Fruit fly (Drosophila melanogaster) whole organism, embryonic: ENCODE measurements around the gene CG8136.

Experiments
- Antp ChIP-seq: fragments of 200-800 bp; sonication (Bioruptor generic); optimal IDR thresholded peaks from 3 replicates; lab custom pipeline; 2016; ENCODE audit warnings: missing biosample characterization, missing genetic modification characterization
- CG11093 ChIP-seq: fragments of 200-800 bp; sonication (Bioruptor generic); IDR thresholded peaks from 3 replicates; pipeline ENCODE4 v1.3.6; 2022; ENCODE audit warnings: missing biosample characterization, missing genetic modification characterization
- CG11247 ChIP-seq: fragments of 200-800 bp; sonication (Bioruptor generic); IDR thresholded peaks from 2 replicates; pipeline ENCODE4 v1.3.6; 2022; ENCODE audit warnings: missing biosample characterization, missing genetic modification characterization
- CG12744 ChIP-seq: fragments of 200-800 bp; sonication (Bioruptor generic); optimal IDR thresholded peaks from 2 replicates; lab custom pipeline; 2016; ENCODE audit warnings: missing biosample characterization, missing genetic modification characterization
- CG14710 ChIP-seq: fragments of 200-800 bp; sonication (Bioruptor generic); optimal IDR thresholded peaks from 3 replicates; lab custom pipeline; 2019; ENCODE audit warnings: missing biosample characterization, mild to moderate bottlenecking, missing genetic modification characterization, moderate library complexity
- CG16815 ChIP-seq: fragments of 200-800 bp; sonication (Bioruptor generic); optimal IDR thresholded peaks from 3 replicates; lab custom pipeline; 2017; ENCODE audit warnings: missing biosample characterization, mild to moderate bottlenecking, missing genetic modification characterization
- CG16863 ChIP-seq: fragments of 200-800 bp; sonication (Bioruptor generic); optimal IDR thresholded peaks from 3 replicates; lab custom pipeline; 2016; ENCODE audit warnings: missing biosample characterization, missing genetic modification characterization
- CG17359 ChIP-seq: fragments of 200-800 bp; sonication (Bioruptor generic); optimal IDR thresholded peaks from 3 replicates; lab custom pipeline; 2018; ENCODE audit warnings: missing biosample characterization, mild to moderate bottlenecking, missing genetic modification characterization, moderate library complexity
- CG17802 ChIP-seq: fragments of 200-800 bp; sonication (Bioruptor generic); optimal IDR thresholded peaks from 2 replicates; lab custom pipeline; 2018; ENCODE audit warnings: missing biosample characterization, mild to moderate bottlenecking, missing genetic modification characterization, moderate library complexity
- CG2678 ChIP-seq: fragments of 200-800 bp; sonication (Bioruptor generic); optimal IDR thresholded peaks from 3 replicates; lab custom pipeline; 2019; ENCODE audit warnings: missing biosample characterization, mild to moderate bottlenecking, missing genetic modification characterization, moderate library complexity
- CG30431 ChIP-seq: fragments of 200-800 bp; sonication (Bioruptor generic); optimal IDR thresholded peaks from 2 replicates; lab custom pipeline; 2017; ENCODE audit warnings: missing biosample characterization, missing genetic modification characterization
- CG31388 ChIP-seq: fragments of 200-800 bp; sonication (Bioruptor generic); optimal IDR thresholded peaks from 2 replicates; lab custom pipeline; 2016; ENCODE audit warnings: missing biosample characterization, missing genetic modification characterization
- CG32532 ChIP-seq: fragments of 200-800 bp; sonication (Bioruptor generic); IDR thresholded peaks from 2 replicates; pipeline ENCODE4 v1.3.6; 2022; ENCODE audit warnings: missing biosample characterization, missing genetic modification characterization
- CG32772 ChIP-seq: fragments of 200-800 bp; sonication (Bioruptor generic); IDR thresholded peaks from 2 replicates; pipeline ENCODE4 v1.3.6; 2022; ENCODE audit warnings: missing biosample characterization, missing genetic modification characterization
- CG4404 ChIP-seq: fragments of 200-800 bp; sonication (Bioruptor generic); IDR thresholded peaks from 2 replicates; pipeline ENCODE4 v1.3.6; 2022; ENCODE audit warnings: missing biosample characterization, missing genetic modification characterization
- CG4820 ChIP-seq: fragments of 200-800 bp; sonication (Bioruptor generic); optimal IDR thresholded peaks from 3 replicates; lab custom pipeline; 2016; ENCODE audit warnings: missing biosample characterization, missing genetic modification characterization
- CG6175 ChIP-seq: fragments of 200-800 bp; sonication (Bioruptor generic); IDR thresholded peaks from 3 replicates; pipeline ENCODE4 v1.3.6; 2022; ENCODE audit warnings: missing biosample characterization, missing genetic modification characterization
- CG6254 ChIP-seq: fragments of 200-800 bp; sonication (Bioruptor generic); optimal IDR thresholded peaks from 3 replicates; lab custom pipeline; 2017; ENCODE audit warnings: mild to moderate bottlenecking, missing biosample characterization, missing genetic modification reagents, missing genetic modification characterization
- CG7839 ChIP-seq: fragments of 200-800 bp; sonication (Bioruptor generic); optimal IDR thresholded peaks from 3 replicates; lab custom pipeline; 2018; ENCODE audit warnings: missing biosample characterization, mild to moderate bottlenecking, missing genetic modification characterization, moderate library complexity
- CG8478 ChIP-seq: fragments of >200 bp; optimal IDR thresholded peaks from 2 replicates; lab custom pipeline; 2018
- CrebB ChIP-seq: fragments of 200-800 bp; sonication (Bioruptor generic); optimal IDR thresholded peaks from 3 replicates; lab custom pipeline; 2018; ENCODE audit warnings: missing biosample characterization, mild to moderate bottlenecking, missing genetic modification characterization
- Dek ChIP-seq: fragments of 200-800 bp; sonication (Bioruptor generic); optimal IDR thresholded peaks from 3 replicates; lab custom pipeline; 2019; ENCODE audit warnings: missing biosample characterization, mild to moderate bottlenecking, missing genetic modification characterization, moderate library complexity
- Doc3 ChIP-seq: fragments of 200-800 bp; sonication (Bioruptor generic); IDR thresholded peaks from 3 replicates; pipeline ENCODE4 v1.3.6; 2022; ENCODE audit warnings: missing biosample characterization, missing genetic modification characterization; ENCODE audit not compliant: partially characterized antibody
- HHEX ChIP-seq: fragments of 200-800 bp; sonication (Bioruptor generic); optimal IDR thresholded peaks from 3 replicates; lab custom pipeline; 2017; ENCODE audit warnings: missing biosample characterization, mild to moderate bottlenecking, missing genetic modification characterization, missing genetic modification reagents
- HmgZ ChIP-seq: fragments of 200-800 bp; sonication (Bioruptor generic); optimal IDR thresholded peaks from 2 replicates; lab custom pipeline; 2018; ENCODE audit warnings: missing biosample characterization, mild to moderate bottlenecking, missing genetic modification characterization
- Jarid2 ChIP-seq: fragments of 200-800 bp; sonication (Bioruptor generic); optimal IDR thresholded peaks from 3 replicates; lab custom pipeline; 2017; ENCODE audit warnings: mild to moderate bottlenecking, missing biosample characterization, missing genetic modification reagents, missing genetic modification characterization
- MTF-1 ChIP-seq: fragments of 200-800 bp; sonication (Bioruptor generic); optimal IDR thresholded peaks from 2 replicates; lab custom pipeline; 2018; ENCODE audit warnings: missing biosample characterization, mild to moderate bottlenecking, missing genetic modification characterization, borderline replicate concordance
- Mad ChIP-seq: fragments of 200-800 bp; sonication (Bioruptor generic); optimal IDR thresholded peaks from 2 replicates; lab custom pipeline; 2016; ENCODE audit warnings: missing biosample characterization, missing genetic modification characterization
- Opbp ChIP-seq: fragments of 200-800 bp; sonication (Bioruptor generic); IDR thresholded peaks from 3 replicates; pipeline ENCODE4 v1.3.6; 2022; ENCODE audit warnings: missing biosample characterization, missing genetic modification characterization; ENCODE audit not compliant: partially characterized antibody
- PHDP ChIP-seq: fragments of 200-800 bp; sonication (Bioruptor generic); optimal IDR thresholded peaks from 3 replicates; lab custom pipeline; 2018; ENCODE audit warnings: missing biosample characterization, mild to moderate bottlenecking, missing genetic modification characterization, moderate library complexity
- Ptx1 ChIP-seq: fragments of 200-800 bp; sonication (Bioruptor generic); IDR thresholded peaks from 2 replicates; pipeline ENCODE4 v1.3.6; 2022; ENCODE audit warnings: missing biosample characterization, missing genetic modification characterization
- Sox102F ChIP-seq: fragments of 200-800 bp; sonication (Bioruptor generic); optimal IDR thresholded peaks from 2 replicates; lab custom pipeline; 2018; ENCODE audit warnings: missing biosample characterization, mild to moderate bottlenecking, missing genetic modification characterization, moderate library complexity
- ap ChIP-seq: fragments of 200-800 bp; sonication (Bioruptor generic); IDR thresholded peaks from 2 replicates; pipeline ENCODE4 v1.3.6; 2022; ENCODE audit warnings: missing biosample characterization, missing genetic modification characterization
- chinmo ChIP-seq: fragments of 200-800 bp; sonication (Bioruptor generic); IDR thresholded peaks from 4 replicates; pipeline ENCODE4 v1.3.6; 2022; ENCODE audit warnings: missing biosample characterization, missing genetic modification characterization; ENCODE audit not compliant: partially characterized antibody
- cwo ChIP-seq: fragments of 200-800 bp; sonication (Bioruptor generic); optimal IDR thresholded peaks from 3 replicates; lab custom pipeline; 2017; ENCODE audit warnings: missing biosample characterization, missing genetic modification characterization, mild to moderate bottlenecking, moderate library complexity, missing genetic modification reagents
- dysf ChIP-seq: fragments of 200-800 bp; sonication (Bioruptor generic); IDR thresholded peaks from 3 replicates; pipeline ENCODE4 v1.3.6; 2022; ENCODE audit warnings: missing biosample characterization, missing genetic modification characterization
- emc ChIP-seq: fragments of 200-800 bp; sonication (Bioruptor generic); optimal IDR thresholded peaks from 2 replicates; lab custom pipeline; 2016; ENCODE audit warnings: missing biosample characterization, missing genetic modification characterization
- esg ChIP-seq: fragments of 200-800 bp; sonication (Bioruptor generic); conservative IDR thresholded peaks from 2 replicates; pipeline ENCODE4 v1.3.6; 2022; ENCODE audit warnings: missing biosample characterization, missing genetic modification characterization
- eyg ChIP-seq: fragments of 200-800 bp; sonication (Bioruptor generic); optimal IDR thresholded peaks from 3 replicates; lab custom pipeline; 2016; ENCODE audit warnings: missing biosample characterization, missing genetic modification characterization
- gce ChIP-seq: fragments of 200-800 bp; sonication (Bioruptor generic); IDR thresholded peaks from 3 replicates; pipeline ENCODE4 v1.3.6; 2022; ENCODE audit warnings: missing biosample characterization, missing genetic modification characterization
- hkb ChIP-seq, 2 experiments: fragments of 200-800 bp in 1 of 2; fragments of >200 bp in 1 of 2; sonication (Bioruptor generic) in 1 of 2; IDR thresholded peaks in 1 of 2; optimal IDR thresholded peaks in 1 of 2; 2 replicates each; pipeline versions ENCODE4 v1.3.6 to Lab custom; 2017 to 2022; ENCODE audit warnings: missing biosample characterization in 1 of 2, missing genetic modification characterization in 1 of 2
- klu ChIP-seq: fragments of 200-800 bp; sonication (Bioruptor generic); IDR thresholded peaks from 2 replicates; pipeline ENCODE4 v1.3.6; 2022; ENCODE audit warnings: missing biosample characterization, missing genetic modification characterization
- nom ChIP-seq: fragments of 200-800 bp; sonication (Bioruptor generic); optimal IDR thresholded peaks from 2 replicates; lab custom pipeline; 2017; ENCODE audit warnings: missing biosample characterization, missing genetic modification characterization, mild to moderate bottlenecking, moderate library complexity, missing genetic modification reagents
- pita ChIP-seq: fragments of 200-800 bp; sonication (Bioruptor generic); optimal IDR thresholded peaks from 2 replicates; lab custom pipeline; 2017; ENCODE audit warnings: missing biosample characterization, mild to moderate bottlenecking, missing genetic modification characterization
- pum ChIP-seq: fragments of 200-800 bp; sonication (Bioruptor generic); optimal IDR thresholded peaks from 2 replicates; lab custom pipeline; 2016; ENCODE audit warnings: missing biosample characterization, missing genetic modification characterization
- ro ChIP-seq: fragments of 200-800 bp; sonication (Bioruptor generic); IDR thresholded peaks from 2 replicates; pipeline ENCODE4 v1.3.6; 2022; ENCODE audit warnings: missing biosample characterization, missing genetic modification characterization
- run ChIP-seq: fragments of 200-800 bp; sonication (Bioruptor generic); optimal IDR thresholded peaks from 3 replicates; lab custom pipeline; 2018; ENCODE audit warnings: missing biosample characterization, mild to moderate bottlenecking, missing genetic modification characterization
- ssp ChIP-seq: fragments of 200-800 bp; sonication (Bioruptor generic); IDR thresholded peaks from 2 replicates; pipeline ENCODE4 v1.3.6; 2022; ENCODE audit warnings: missing biosample characterization, missing genetic modification characterization
- z ChIP-seq: fragments of 200-800 bp; sonication (Bioruptor generic); IDR thresholded peaks from 3 replicates; pipeline ENCODE4 v1.3.6; 2022; ENCODE audit warnings: missing biosample characterization, missing genetic modification characterization
- zen ChIP-seq: fragments of 200-800 bp; sonication (Bioruptor generic); optimal IDR thresholded peaks from 3 replicates; lab custom pipeline; 2018; ENCODE audit warnings: missing biosample characterization, mild to moderate bottlenecking, missing genetic modification characterization, moderate library complexity

The CG8136 gene

DNA sequence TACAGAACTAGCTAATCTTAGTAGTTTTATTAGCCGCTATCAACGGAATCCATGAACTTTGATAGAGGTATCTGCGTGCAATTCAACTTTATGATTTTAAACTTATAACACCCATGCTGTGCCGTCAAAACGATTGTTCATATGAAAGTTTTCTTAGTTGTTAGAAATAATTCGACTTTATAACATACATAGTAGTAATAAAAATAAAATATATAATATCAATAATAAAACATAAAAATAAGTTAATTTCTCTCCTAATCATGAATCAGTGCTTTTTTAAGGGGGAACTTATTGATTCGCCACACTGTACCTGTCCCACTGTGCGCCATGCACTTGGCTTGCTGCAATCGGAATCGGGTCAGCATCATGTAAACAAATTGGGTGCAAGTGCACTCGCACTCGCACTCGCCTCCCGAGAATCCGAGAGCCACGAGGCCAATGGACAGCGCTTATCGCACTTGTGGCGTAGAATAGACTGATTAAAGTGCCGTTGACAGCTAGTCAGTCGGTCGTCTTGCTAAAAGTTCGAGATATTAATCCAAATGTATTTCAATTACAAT lies 9.2 kb upstream of the CG8136 start (continued):
- TF ChIP-seq Ptx1 (GFP tag; lab: Robert Waterston, UW) (peak; percentile 32; the same call in 1 of the 2 replicates), CrebB (tag; lab: Kevin White, UChicago) (no peak), CG17802 (tag; lab: Kevin White, UChicago) (no peak), HHEX (GFP tag; lab: Kevin White, UChicago) (no peak), CG30431 (GFP tag; lab: Kevin White, UChicago) (no peak), hkb (optimal IDR thresholded peaks at IDR 0.05; lab: Kevin White, UChicago) (no peak), hkb (GFP tag; IDR thresholded peaks at IDR 0.05; lab: Robert Waterston, UW) (peak; percentile 52; the same call in 1 of the 2 replicates), CG4404 (no peak), CG11093 (GFP tag; lab: Robert Waterston, UW) (no peak), esg (GFP tag; lab: Robert Waterston, UW) (no peak; the same call in 1 of the 2 replicates), CG8478 (lab: Kevin White, UChicago) (no peak), CG17359 (peak; percentile 36), ro (GFP tag; lab: Robert Waterston, UW) (no peak), pum (no peak), MTF-1 (no peak), run (tag; lab: Kevin White, UChicago) (no peak), CG7839 (tag; lab: Kevin White, UChicago) (peak; percentile 24), CG4820 (GFP tag; lab: Kevin White, UChicago) (no peak), klu (no peak), CG32772 (GFP tag; lab: Robert Waterston, UW) (no peak), CG11247 (GFP tag; lab: Robert Waterston, UW) (no peak), CG16815 (GFP tag; lab: Kevin White, UChicago) (no peak), Jarid2 (GFP tag; lab: Kevin White, UChicago) (no peak), ssp (GFP tag; lab: Robert Waterston, UW) (no peak), Opbp (GFP tag; lab: Robert Waterston, UW) (no peak), pita (no peak), CG32532 (GFP tag; lab: Robert Waterston, UW) (no peak), nom (GFP tag; lab: Kevin White, UChicago) (no peak), ap (GFP tag; lab: Robert Waterston, UW) (no peak), eyg (GFP tag; lab: Kevin White, UChicago) (no peak), emc (GFP tag; lab: Kevin White, UChicago) (no peak), CG12744 (GFP tag; lab: Kevin White, UChicago) (no peak), zen (tag; lab: Kevin White, UChicago) (no peak), gce (GFP tag; lab: Robert Waterston, UW) (no peak), CG2678 (tag; lab: Kevin White, UChicago) (peak; percentile 37), CG6254 (GFP tag; lab: Kevin White, UChicago) (no peak), CG6175 (GFP tag; lab: Robert Waterston, UW) (no peak), Antp (GFP tag; lab: Kevin White, UChicago) (no peak), z (GFP tag; lab: Robert Waterston, UW) (no peak), Doc3 (GFP tag; lab: Robert Waterston, UW) (no peak), CG14710 (tag; lab: Kevin White, UChicago) (no peak), HmgZ (tag; lab: Kevin White, UChicago) (no peak), PHDP (tag; lab: Kevin White, UChicago) (peak; percentile 3), dysf (GFP tag; lab: Robert Waterston, UW) (no peak), Dek (tag; lab: Kevin White, UChicago) (no peak), Mad (GFP tag; lab: Kevin White, UChicago) (no peak), CG31388 (GFP tag; lab: Kevin White, UChicago) (no peak), Sox102F (GFP tag; lab: Kevin White, UChicago) (peak; percentile 61), cwo (GFP tag; lab: Kevin White, UChicago) (no peak), CG16863 (no peak), chinmo (GFP tag; lab: Robert Waterston, UW) (0 out of 4 replicates have a peak, but pooled peaks have one; percentile 35)
